Worm (Caenorhabditis elegans) whole organism, late embryonic: ENCODE measurements around the gene ZK512.1.

Source experiments
- C08G9.2 ChIP-seq: sonication (generic microtip); optimal IDR thresholded peaks from 2 replicates; lab custom pipeline; 2016; ENCODE audit warnings: mild to moderate bottlenecking, missing genetic modification characterization, moderate library complexity, missing compliant biosample characterization
- ahr-1 ChIP-seq: sonication (generic microtip); optimal IDR thresholded peaks from 2 replicates; lab custom pipeline; 2016; ENCODE audit warnings: missing genetic modification characterization, missing compliant biosample characterization
- dmd-4 ChIP-seq: sonication (generic microtip); optimal IDR thresholded peaks from 2 replicates; lab custom pipeline; 2016; ENCODE audit warnings: borderline replicate concordance, missing genetic modification characterization, missing compliant biosample characterization
- fkh-10 ChIP-seq: fragments of 150-350 bp; optimal IDR thresholded peaks from 2 replicates; lab custom pipeline; 2014; ENCODE audit warnings: missing biosample characterization, missing genetic modification reagents, missing genetic modification characterization
- hlh-8 ChIP-seq: sonication (generic microtip); optimal IDR thresholded peaks from 2 replicates; lab custom pipeline; 2016; ENCODE audit warnings: missing genotype, missing genetic modification characterization, missing compliant biosample characterization
- nhr-11 ChIP-seq: fragments of 150-350 bp; optimal IDR thresholded peaks from 2 replicates; lab custom pipeline; 2014; ENCODE audit warnings: missing biosample characterization, missing genetic modification characterization

DNA sequence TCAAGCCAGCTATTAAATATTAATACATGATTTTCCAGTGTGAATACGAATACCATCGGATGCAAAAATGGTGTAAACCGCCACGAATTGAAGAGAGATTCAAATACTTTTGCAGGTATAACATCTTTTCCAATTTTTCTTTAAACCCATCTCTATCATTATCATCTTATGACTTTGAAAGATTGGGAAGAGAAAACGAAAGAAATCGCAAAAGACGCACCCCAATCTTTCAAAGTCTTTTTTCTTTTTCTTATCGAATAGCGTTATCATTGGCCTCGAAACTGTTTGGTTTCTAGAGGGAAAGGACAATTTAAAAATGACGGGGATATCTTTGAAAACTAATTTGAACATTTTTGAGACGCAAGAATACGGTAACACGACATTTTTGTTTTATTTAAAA lies 9.1 kb upstream of the ZK512.1 start:
- TF ChIP-seq ahr-1 (tag; lab: Kevin White, UChicago) (no peak), dmd-4 (no peak), nhr-11 (tag; lab: Kevin White, UChicago) (no peak), hlh-8 (tag; lab: Kevin White, UChicago) (no peak), fkh-10 (GFP tag; lab: Kevin White, UChicago) (no peak), C08G9.2 (tag; lab: Kevin White, UChicago) (no peak)
